Worm (Caenorhabditis elegans) whole organism, mixed stage, embryonic: Measurements from ENCODE around the gene hda-11.

Source experiments
- M03D4.4 ChIP-seq: sonication (generic microtip); optimal IDR thresholded peaks from 2 replicates; lab custom pipeline; 2017; ENCODE audit warnings: mild to moderate bottlenecking, missing genetic modification characterization, missing compliant biosample characterization
- ceh-43 ChIP-seq: fragments of 200-800 bp; sonication (Bioruptor generic); optimal IDR thresholded peaks from 2 replicates; lab custom pipeline; 2018; ENCODE audit warnings: mild to moderate bottlenecking, missing genetic modification characterization, moderate library complexity, missing compliant biosample characterization
- ces-1 ChIP-seq: fragments of 150-350 bp; optimal IDR thresholded peaks from 2 replicates; lab custom pipeline; 2014; ENCODE audit warnings: missing biosample characterization, missing genetic modification reagents, missing genetic modification characterization
- elt-3 ChIP-seq: fragments of 150-350 bp; optimal IDR thresholded peaks from 2 replicates; lab custom pipeline; 2014; ENCODE audit warnings: missing biosample characterization, missing genetic modification characterization
- flh-1 ChIP-seq: fragments of 200-800 bp; sonication (Bioruptor generic); optimal IDR thresholded peaks from 2 replicates; lab custom pipeline; 2018; ENCODE audit warnings: mild to moderate bottlenecking, missing genetic modification characterization, moderate library complexity, missing compliant biosample characterization
- mab-5 ChIP-seq: fragments of 150-350 bp; optimal IDR thresholded peaks from 2 replicates; lab custom pipeline; 2014; ENCODE audit warnings: missing biosample characterization, missing genetic modification characterization
- nhr-12 ChIP-seq: fragments of 150-350 bp; optimal IDR thresholded peaks from 2 replicates; lab custom pipeline; 2014; ENCODE audit warnings: missing biosample characterization, missing genetic modification characterization
- nhr-237 ChIP-seq: fragments of 150-350 bp; optimal IDR thresholded peaks from 2 replicates; lab custom pipeline; 2014; ENCODE audit warnings: missing biosample characterization, missing genetic modification characterization
- snpc-4 ChIP-seq: fragments of 150-350 bp; optimal IDR thresholded peaks from 2 replicates; lab custom pipeline; 2014; ENCODE audit warnings: missing biosample characterization, missing genetic modification characterization
- unc-62 ChIP-seq: fragments of 150-350 bp; optimal IDR thresholded peaks from 2 replicates; lab custom pipeline; 2014; ENCODE audit warnings: missing biosample characterization, missing genetic modification reagents, missing genetic modification characterization
- zip-8 ChIP-seq: fragments of 150-350 bp; optimal IDR thresholded peaks from 2 replicates; lab custom pipeline; 2014; ENCODE audit warnings: missing biosample characterization, missing genetic modification characterization

The hda-11 gene

ce11 chrV:10576319-10576718 is 50.3 kb downstream of the hda-11 start, which contains the start of gene vps-54:
TSS of gene vps-54 (minus strand) at chrV:10576419.
- TF ChIP-seq ces-1 (GFP tag; lab: Kevin White, UChicago): no peak
- TF ChIP-seq nhr-12: no peak
- no peak for TF ChIP-seq zip-8 (tag; lab: Kevin White, UChicago)
- no peak for TF ChIP-seq flh-1
- TF ChIP-seq elt-3 (tag; lab: Kevin White, UChicago): no peak
- TF ChIP-seq unc-62: no peak
- no peak for TF ChIP-seq nhr-237 (tag; lab: Kevin White, UChicago)
- TF ChIP-seq ceh-43: no peak
- TF ChIP-seq snpc-4 (tag; lab: Kevin White, UChicago): no peak
- TF ChIP-seq M03D4.4 (tag; lab: Kevin White, UChicago): no peak
- TF ChIP-seq mab-5 (tag; lab: Kevin White, UChicago): no peak
